Fruit fly (Drosophila melanogaster) whole organism, embryonic: ENCODE data around the gene CG45066.

ENCODE experiments used
- B-H2 ChIP-seq: fragments of 200-800 bp; sonication (Bioruptor generic); optimal IDR thresholded peaks from 2 replicates; lab custom pipeline; 2018; ENCODE audit warnings: missing biosample characterization, mild to moderate bottlenecking, missing genetic modification characterization
- CG10654 ChIP-seq: fragments of 200-800 bp; sonication (Bioruptor generic); optimal IDR thresholded peaks from 2 replicates; lab custom pipeline; 2016; ENCODE audit warnings: missing biosample characterization, missing genetic modification characterization
- CG11398 ChIP-seq: fragments of 200-800 bp; sonication (Bioruptor generic); optimal IDR thresholded peaks from 2 replicates; lab custom pipeline; 2016; ENCODE audit warnings: missing biosample characterization, missing genetic modification characterization
- CG11696 ChIP-seq: fragments of 200-800 bp; sonication (Bioruptor generic); IDR thresholded peaks from 2 replicates; pipeline ENCODE4 v1.3.6; 2022; ENCODE audit warnings: missing biosample characterization, missing genetic modification characterization
- CG12155 ChIP-seq: fragments of 200-800 bp; sonication (Bioruptor generic); optimal IDR thresholded peaks from 3 replicates; lab custom pipeline; 2016; ENCODE audit warnings: missing biosample characterization, missing genetic modification characterization
- CG12219 ChIP-seq: fragments of 200-800 bp; sonication (Bioruptor generic); optimal IDR thresholded peaks from 3 replicates; lab custom pipeline; 2018; ENCODE audit warnings: missing biosample characterization, mild to moderate bottlenecking, missing genetic modification characterization
- CG12659 ChIP-seq: fragments of 200-800 bp; sonication (Bioruptor generic); optimal IDR thresholded peaks from 3 replicates; lab custom pipeline; 2017; ENCODE audit warnings: mild to moderate bottlenecking, missing biosample characterization, missing genetic modification reagents, missing genetic modification characterization
- CG13624 ChIP-seq: fragments of 200-800 bp; sonication (Bioruptor generic); optimal IDR thresholded peaks from 2 replicates; lab custom pipeline; 2016; ENCODE audit warnings: missing biosample characterization, missing genetic modification characterization
- CG14710 ChIP-seq: fragments of 200-800 bp; sonication (Bioruptor generic); optimal IDR thresholded peaks from 3 replicates; lab custom pipeline; 2019; ENCODE audit warnings: missing biosample characterization, mild to moderate bottlenecking, missing genetic modification characterization, moderate library complexity
- CG1529 ChIP-seq: fragments of 200-800 bp; sonication (Bioruptor generic); optimal IDR thresholded peaks from 3 replicates; lab custom pipeline; 2018; ENCODE audit warnings: missing biosample characterization, missing genetic modification characterization
- CG18476 ChIP-seq: fragments of 200-800 bp; sonication (Bioruptor generic); optimal IDR thresholded peaks from 2 replicates; lab custom pipeline; 2016; ENCODE audit warnings: missing biosample characterization, mild to moderate bottlenecking, missing genetic modification characterization
- CG33213 ChIP-seq: fragments of 200-800 bp; sonication (Bioruptor generic); optimal IDR thresholded peaks from 3 replicates; lab custom pipeline; 2016; ENCODE audit warnings: missing biosample characterization, missing genetic modification characterization
- CG3995 ChIP-seq: fragments of 200-800 bp; sonication (Bioruptor generic); optimal IDR thresholded peaks from 3 replicates; lab custom pipeline; 2016; ENCODE audit warnings: missing biosample characterization, missing genetic modification characterization
- CG43689 ChIP-seq: fragments of 200-800 bp; sonication (Bioruptor generic); IDR thresholded peaks from 2 replicates; pipeline ENCODE4 v1.3.6; 2022; ENCODE audit warnings: missing biosample characterization, missing genetic modification characterization
- CG7372 ChIP-seq: fragments of 200-800 bp; sonication (Bioruptor generic); IDR thresholded peaks from 2 replicates; pipeline ENCODE4 v1.3.6; 2022; ENCODE audit warnings: missing biosample characterization, missing genetic modification characterization
- CG7963 ChIP-seq: fragments of 200-800 bp; sonication (Bioruptor generic); IDR thresholded peaks from 3 replicates; pipeline ENCODE4 v1.3.6; 2022; ENCODE audit warnings: missing biosample characterization, missing genetic modification characterization; ENCODE audit not compliant: partially characterized antibody
- CG8765 ChIP-seq: fragments of 200-800 bp; sonication (Bioruptor generic); IDR thresholded peaks from 2 replicates; pipeline ENCODE4 v1.3.6; 2022; ENCODE audit warnings: missing biosample characterization, missing genetic modification characterization
- CG9876 ChIP-seq: fragments of 200-800 bp; sonication (Bioruptor generic); optimal IDR thresholded peaks from 2 replicates; lab custom pipeline; 2016; ENCODE audit warnings: missing biosample characterization, missing genetic modification characterization
- CrebB ChIP-seq: fragments of 200-800 bp; sonication (Bioruptor generic); optimal IDR thresholded peaks from 3 replicates; lab custom pipeline; 2018; ENCODE audit warnings: missing biosample characterization, mild to moderate bottlenecking, missing genetic modification characterization
- Elba2 ChIP-seq: fragments of 200-800 bp; sonication (Bioruptor generic); optimal IDR thresholded peaks from 3 replicates; lab custom pipeline; 2016; ENCODE audit warnings: missing biosample characterization, missing genetic modification characterization
- HHEX ChIP-seq: fragments of 200-800 bp; sonication (Bioruptor generic); optimal IDR thresholded peaks from 3 replicates; lab custom pipeline; 2017; ENCODE audit warnings: missing biosample characterization, mild to moderate bottlenecking, missing genetic modification characterization, missing genetic modification reagents
- Hey ChIP-seq: fragments of 200-800 bp; sonication (Bioruptor generic); optimal IDR thresholded peaks from 3 replicates; lab custom pipeline; 2018; ENCODE audit warnings: missing biosample characterization, mild to moderate bottlenecking, missing genetic modification characterization
- Hr3 ChIP-seq: fragments of 200-800 bp; sonication (Bioruptor generic); optimal IDR thresholded peaks from 3 replicates; lab custom pipeline; 2016; ENCODE audit warnings: missing biosample characterization, missing genetic modification characterization
- Lim3 ChIP-seq: fragments of 200-800 bp; sonication (Bioruptor generic); IDR thresholded peaks from 2 replicates; pipeline ENCODE4 v1.3.6; 2022; ENCODE audit warnings: missing biosample characterization, missing genetic modification characterization
- Side ChIP-seq: fragments of 200-800 bp; sonication (Bioruptor generic); optimal IDR thresholded peaks from 2 replicates; lab custom pipeline; 2016; ENCODE audit warnings: missing biosample characterization, missing genetic modification characterization
- Sin3A ChIP-seq: fragments of >200 bp; optimal IDR thresholded peaks from 2 replicates; lab custom pipeline; 2018
- al ChIP-seq: fragments of 200-800 bp; sonication (Bioruptor generic); IDR thresholded peaks from 2 replicates; pipeline ENCODE4 v1.3.6; 2022; ENCODE audit warnings: missing biosample characterization, missing genetic modification characterization
- aop ChIP-seq: fragments of 200-800 bp; sonication (Bioruptor generic); IDR thresholded peaks from 2 replicates; pipeline ENCODE4 v1.3.6; 2022; ENCODE audit warnings: missing biosample characterization, missing genetic modification characterization
- bab2 ChIP-seq: fragments of 200-800 bp; sonication (Bioruptor generic); optimal IDR thresholded peaks from 2 replicates; lab custom pipeline; 2016; ENCODE audit warnings: missing biosample characterization, missing genetic modification characterization
- cad ChIP-seq: fragments of >200 bp; optimal IDR thresholded peaks from 2 replicates; lab custom pipeline; 2017; ENCODE audit warnings: missing biosample characterization, missing genetic modification characterization
- caup ChIP-seq: fragments of 200-800 bp; sonication (Bioruptor generic); optimal IDR thresholded peaks from 3 replicates; lab custom pipeline; 2017; ENCODE audit warnings: missing biosample characterization, mild to moderate bottlenecking, missing genetic modification characterization, moderate library complexity; ENCODE audit not compliant: severe bottlenecking
- crp ChIP-seq, 2 experiments: fragments of 200-800 bp; sonication (Bioruptor generic); optimal IDR thresholded peaks; 2 replicates in 1 of 2; 3 replicates in 1 of 2; lab custom pipeline; 2017; ENCODE audit warnings: missing biosample characterization in 2 of 2, missing genetic modification characterization in 2 of 2, mild to moderate bottlenecking in 1 of 2, moderate library complexity in 1 of 2
- dan ChIP-seq: fragments of 200-800 bp; sonication (Bioruptor generic); IDR thresholded peaks from 2 replicates; pipeline ENCODE4 v1.3.6; 2022; ENCODE audit warnings: missing biosample characterization, missing genetic modification characterization
- fru ChIP-seq: fragments of >200 bp; optimal IDR thresholded peaks from 2 replicates; lab custom pipeline; 2017
- ftz-f1 ChIP-seq: fragments of 200-800 bp; sonication (Bioruptor generic); optimal IDR thresholded peaks from 2 replicates; lab custom pipeline; 2016; ENCODE audit warnings: missing biosample characterization, missing genetic modification characterization
- gcm2 ChIP-seq: fragments of 200-800 bp; sonication (Bioruptor generic); optimal IDR thresholded peaks from 2 replicates; lab custom pipeline; 2016; ENCODE audit warnings: missing biosample characterization, missing genetic modification characterization
- grn ChIP-seq: fragments of 200-800 bp; sonication (Bioruptor generic); optimal IDR thresholded peaks from 3 replicates; lab custom pipeline; 2017; ENCODE audit warnings: missing biosample characterization, missing genetic modification characterization
- gro ChIP-seq: fragments of 200-800 bp; sonication (Bioruptor generic); optimal IDR thresholded peaks from 2 replicates; lab custom pipeline; 2016; ENCODE audit warnings: missing biosample characterization, missing genetic modification characterization
- jing ChIP-seq: fragments of 200-800 bp; sonication (Bioruptor generic); optimal IDR thresholded peaks from 2 replicates; lab custom pipeline; 2018; ENCODE audit warnings: missing biosample characterization, mild to moderate bottlenecking, missing genetic modification characterization
- lov ChIP-seq, 2 experiments: fragments of 200-800 bp in 1 of 2; fragments of >200 bp in 1 of 2; sonication (Bioruptor generic) in 1 of 2; IDR thresholded peaks in 1 of 2; optimal IDR thresholded peaks in 1 of 2; 2 replicates in 1 of 2; 3 replicates in 1 of 2; pipeline versions ENCODE4 v1.3.6 to Lab custom; 2017 to 2022; ENCODE audit warnings: missing biosample characterization in 1 of 2, missing genetic modification characterization in 1 of 2
- nerfin-1 ChIP-seq: fragments of 200-800 bp; sonication (Bioruptor generic); optimal IDR thresholded peaks from 3 replicates; lab custom pipeline; 2019; ENCODE audit warnings: missing biosample characterization, mild to moderate bottlenecking, missing genetic modification characterization, moderate library complexity
- pb ChIP-seq: fragments of 200-800 bp; sonication (Bioruptor generic); optimal IDR thresholded peaks from 3 replicates; lab custom pipeline; 2016; ENCODE audit warnings: missing biosample characterization, missing genetic modification characterization
- phol ChIP-seq: fragments of 200-800 bp; sonication (Bioruptor generic); optimal IDR thresholded peaks from 3 replicates; lab custom pipeline; 2018; ENCODE audit warnings: missing biosample characterization, mild to moderate bottlenecking, missing genetic modification characterization, moderate library complexity
- psq ChIP-seq: fragments of 200-800 bp; sonication (Bioruptor generic); optimal IDR thresholded peaks from 2 replicates; lab custom pipeline; 2017; ENCODE audit warnings: missing biosample characterization, missing genetic modification characterization
- pzg ChIP-seq: fragments of 200-800 bp; sonication (Bioruptor generic); optimal IDR thresholded peaks from 3 replicates; lab custom pipeline; 2018; ENCODE audit warnings: missing biosample characterization, mild to moderate bottlenecking, missing genetic modification characterization, moderate library complexity
- sna ChIP-seq: fragments of 200-800 bp; sonication (Bioruptor generic); IDR thresholded peaks from 2 replicates; pipeline ENCODE4 v1.3.6; 2022; ENCODE audit warnings: missing biosample characterization, missing genetic modification characterization; ENCODE audit not compliant: partially characterized antibody
- tx ChIP-seq: fragments of 200-800 bp; sonication (Bioruptor generic); optimal IDR thresholded peaks from 2 replicates; lab custom pipeline; 2016; ENCODE audit warnings: missing biosample characterization, missing genetic modification characterization
- unc-4 ChIP-seq: fragments of 200-800 bp; sonication (Bioruptor generic); IDR thresholded peaks from 2 replicates; pipeline ENCODE4 v1.3.6; 2022; ENCODE audit warnings: missing biosample characterization, missing genetic modification characterization; ENCODE audit not compliant: partially characterized antibody
- wor ChIP-seq: fragments of 200-800 bp; sonication (Bioruptor generic); IDR thresholded peaks from 2 replicates; pipeline ENCODE4 v1.3.6; 2022; ENCODE audit warnings: missing biosample characterization, missing genetic modification characterization
- zf30C ChIP-seq: fragments of 200-800 bp; sonication (Bioruptor generic); optimal IDR thresholded peaks from 3 replicates; lab custom pipeline; 2018; ENCODE audit warnings: missing biosample characterization, mild to moderate bottlenecking, missing genetic modification characterization

Gene CG45066

dm6 chr3L:3071675-3072583, 39.1 kb downstream of the CG45066 start:
- no peak for TF ChIP-seq CG8765 (GFP tag; lab: Robert Waterston, UW)
- TF ChIP-seq psq (GFP tag; lab: Kevin White, UChicago), result peak; percentile 20
- no peak for TF ChIP-seq unc-4
- no peak for TF ChIP-seq CG9876 (GFP tag; lab: Kevin White, UChicago)
- no peak for TF ChIP-seq pb (GFP tag; lab: Kevin White, UChicago)
- TF ChIP-seq HHEX, result no peak
- no peak for TF ChIP-seq Elba2 (GFP tag; lab: Kevin White, UChicago)
- TF ChIP-seq grn (GFP tag; lab: Kevin White, UChicago), result no peak
- no peak for TF ChIP-seq CG13624 (GFP tag; lab: Kevin White, UChicago)
- TF ChIP-seq nerfin-1 (tag; lab: Kevin White, UChicago), result no peak
- no peak for TF ChIP-seq Lim3 (GFP tag; lab: Robert Waterston, UW)
- no peak for TF ChIP-seq CG12155 (GFP tag; lab: Kevin White, UChicago)
- TF ChIP-seq dan (GFP tag; lab: Robert Waterston, UW), result no peak
- TF ChIP-seq aop (GFP tag; lab: Robert Waterston, UW), result no peak
- TF ChIP-seq Hr3 (GFP tag; lab: Kevin White, UChicago), result no peak
- no peak for TF ChIP-seq Hey
- TF ChIP-seq CG1529, result no peak
- peak; percentile 10 for TF ChIP-seq caup (GFP tag; lab: Kevin White, UChicago)
- TF ChIP-seq phol (tag; lab: Kevin White, UChicago), result peak; percentile 36
- TF ChIP-seq CG10654 (GFP tag; lab: Kevin White, UChicago), result no peak
- TF ChIP-seq pzg, result no peak
- TF ChIP-seq wor (GFP tag; lab: Robert Waterston, UW), result no peak
- no peak for TF ChIP-seq ftz-f1
- TF ChIP-seq CG7963 (GFP tag; lab: Robert Waterston, UW), result no peak
- peak; percentile 42 for TF ChIP-seq CG18476 (GFP tag; lab: Kevin White, UChicago)
- TF ChIP-seq B-H2 (GFP tag; lab: Kevin White, UChicago), result no peak
- TF ChIP-seq jing, result no peak
- TF ChIP-seq CrebB (tag; lab: Kevin White, UChicago), result no peak
- TF ChIP-seq lov (optimal IDR thresholded peaks at IDR 0.05; lab: Kevin White, UChicago), result no peak
- TF ChIP-seq lov (GFP tag; IDR thresholded peaks at IDR 0.05; lab: Robert Waterston, UW), result no peak
- TF ChIP-seq bab2, result no peak
- TF ChIP-seq CG3995 (GFP tag; lab: Kevin White, UChicago), result no peak
- TF ChIP-seq zf30C (GFP tag; lab: Kevin White, UChicago), result peak; percentile 41
- peak in 1 of 2 experiments; percentile 74 for TF ChIP-seq crp (GFP tag; optimal IDR thresholded peaks at IDR 0.05; lab: Kevin White, UChicago)
- TF ChIP-seq gro (GFP tag; lab: Kevin White, UChicago), result no peak
- no peak for TF ChIP-seq tx (GFP tag; lab: Kevin White, UChicago)
- TF ChIP-seq CG14710 (tag; lab: Kevin White, UChicago), result no peak
- no peak for TF ChIP-seq Side (GFP tag; lab: Kevin White, UChicago)
- TF ChIP-seq al (GFP tag; lab: Robert Waterston, UW), result no peak
- no peak for TF ChIP-seq cad
- no peak for TF ChIP-seq CG12219 (GFP tag; lab: Kevin White, UChicago)
- TF ChIP-seq fru (lab: Kevin White, UChicago), result no peak
- TF ChIP-seq Sin3A (lab: Kevin White, UChicago), result no peak
- no peak for TF ChIP-seq CG12659 (GFP tag; lab: Kevin White, UChicago)
- no peak for TF ChIP-seq CG33213
- no peak for TF ChIP-seq sna
- TF ChIP-seq gcm2 (GFP tag; lab: Kevin White, UChicago), result no peak
- TF ChIP-seq CG7372, result no peak
- TF ChIP-seq CG11398 (GFP tag; lab: Kevin White, UChicago), result no peak
- TF ChIP-seq CG43689 (GFP tag; lab: Robert Waterston, UW), result no peak
- 0 out of 2 replicates have a peak, but pooled peaks have one; percentile 14 for TF ChIP-seq CG11696 (GFP tag; lab: Robert Waterston, UW)
